Worm (Caenorhabditis elegans): ENCODE results near the gene nhr-27.

Gene nhr-27

DNA sequence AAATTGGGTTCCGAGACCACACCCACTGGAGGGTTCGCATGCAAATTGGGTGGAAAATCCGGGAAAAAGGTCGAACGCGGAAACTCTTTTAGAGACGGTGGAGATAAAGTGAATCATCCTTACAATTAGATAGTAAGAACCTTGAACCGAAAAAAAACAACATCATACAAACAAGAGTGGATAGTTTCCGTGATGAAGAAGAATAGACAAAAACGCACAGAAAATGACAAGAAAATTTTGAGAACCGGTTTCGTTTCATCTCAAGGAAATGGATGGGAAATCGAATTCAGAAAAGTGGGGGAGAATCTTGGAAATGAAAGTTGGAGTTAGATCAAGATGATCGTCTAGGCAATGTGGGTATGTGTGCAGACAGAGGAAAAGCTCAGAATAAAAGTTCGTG is 7.2 kb upstream of the nhr-27 start:
- TF ChIP-seq unc-62 (GFP tag; optimal IDR thresholded peaks at IDR 0.05) = no peak

DNA sequence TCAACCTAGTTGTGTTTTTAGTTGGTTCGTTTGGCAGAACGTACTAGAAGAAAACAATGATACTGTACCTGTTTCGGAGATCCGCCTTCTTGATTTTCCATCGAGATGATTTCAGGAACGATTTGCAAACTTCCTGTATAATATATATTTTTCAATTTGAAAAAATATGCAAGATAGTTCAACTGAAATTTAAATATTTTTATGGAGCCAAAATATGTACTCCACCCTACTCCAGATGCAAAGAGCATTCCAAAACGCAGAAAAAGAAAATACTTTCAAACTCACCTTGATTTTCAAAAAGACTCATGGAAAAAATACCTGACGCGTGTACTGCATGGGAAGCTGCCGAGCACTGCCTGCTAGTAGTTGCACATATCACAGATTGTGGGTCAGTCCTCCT is 5.4 kb upstream of the nhr-27 start, which contains the start of gene gei-3:
gei-3 (minus strand) TSS at position 101 of the 400 bp plus-strand sequence.
- TF ChIP-seq unc-62 (GFP tag; optimal IDR thresholded peaks at IDR 0.05) = no peak

DNA sequence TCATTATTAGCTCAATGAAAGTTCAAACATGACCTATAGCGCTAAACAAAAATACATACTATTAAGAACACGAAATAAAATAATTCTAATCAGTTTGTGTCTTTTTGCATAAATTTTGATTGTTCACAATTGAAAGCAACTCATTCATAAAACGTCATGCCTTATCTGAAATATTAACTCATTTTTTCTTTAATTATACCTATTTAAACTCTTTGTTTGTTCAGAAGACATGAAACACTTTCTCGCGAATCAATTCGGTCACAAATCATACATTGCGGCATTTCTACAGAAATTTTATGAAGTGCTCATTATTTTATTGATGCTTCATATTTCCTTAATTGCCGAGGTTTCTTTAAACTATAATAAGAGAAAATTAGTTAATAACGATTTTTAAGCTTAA is 1.2 kb downstream of the nhr-27 start:
- TF ChIP-seq unc-62 (GFP tag; optimal IDR thresholded peaks at IDR 0.05) = no peak

DNA sequence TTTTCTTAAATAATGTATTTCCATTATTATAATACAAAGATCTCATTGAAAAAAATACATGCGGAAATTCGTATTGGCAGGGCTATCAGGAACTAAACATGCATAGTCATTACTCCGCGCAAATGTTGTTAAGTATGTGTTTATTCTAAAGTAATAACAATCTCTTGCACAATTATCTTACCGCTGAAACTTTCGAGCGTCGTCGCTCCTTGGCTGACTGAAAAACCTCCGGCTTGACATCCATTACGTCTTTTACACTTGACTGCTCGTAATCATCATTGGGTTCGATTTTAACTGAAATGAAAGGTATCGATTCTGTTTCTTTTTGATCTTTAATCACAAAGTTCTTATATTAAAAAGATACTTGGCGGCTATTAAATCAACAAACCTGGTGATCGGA is 8.3 kb downstream of the nhr-27 start:
- TF ChIP-seq unc-62 (GFP tag; optimal IDR thresholded peaks at IDR 0.05) = no peak

DNA sequence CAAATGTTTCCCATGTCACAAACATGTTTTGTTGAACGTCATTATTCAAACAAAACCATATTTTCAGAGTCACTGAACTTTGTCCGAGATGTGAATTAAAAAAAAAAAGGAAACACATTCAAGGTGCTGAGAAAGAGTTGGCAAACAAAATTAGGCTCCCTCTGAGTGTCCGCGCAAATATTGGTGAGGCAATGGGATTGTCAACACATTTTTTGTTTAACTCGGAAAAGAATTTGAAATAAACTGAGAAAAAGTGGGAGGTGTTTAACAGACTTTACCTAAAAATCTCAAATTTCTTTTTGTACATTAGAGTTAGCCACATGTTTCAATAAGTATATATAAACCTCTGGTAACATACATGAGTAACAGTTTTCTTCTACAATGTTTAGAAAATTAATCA is 14.3 kb downstream of the nhr-27 start, which contains the start of gene abf-6:
abf-6 (plus strand) TSS at position 323 of the 400 bp plus-strand sequence.
- TF ChIP-seq unc-62 (GFP tag; optimal IDR thresholded peaks at IDR 0.05) = no peak

DNA sequence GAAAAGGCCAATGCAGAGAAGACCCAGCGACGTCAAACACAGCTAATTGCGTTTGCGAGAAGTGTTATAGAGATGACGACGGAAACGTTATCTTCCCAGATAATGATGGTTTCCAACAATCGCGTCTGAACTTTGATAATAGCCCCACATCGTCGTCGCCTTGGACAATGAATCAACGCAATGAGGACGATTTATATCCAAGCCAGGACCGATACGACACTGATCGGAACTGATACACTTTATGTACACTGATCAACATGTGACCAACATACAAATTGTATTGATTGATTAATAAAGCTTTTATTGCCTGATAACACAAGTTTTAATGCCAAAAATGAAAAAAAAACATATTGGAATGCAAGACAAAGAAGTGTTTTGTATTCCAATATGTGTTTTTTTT is 15.0 kb downstream of the nhr-27 start:
- TF ChIP-seq unc-62 (GFP tag; optimal IDR thresholded peaks at IDR 0.05) = no peak

DNA sequence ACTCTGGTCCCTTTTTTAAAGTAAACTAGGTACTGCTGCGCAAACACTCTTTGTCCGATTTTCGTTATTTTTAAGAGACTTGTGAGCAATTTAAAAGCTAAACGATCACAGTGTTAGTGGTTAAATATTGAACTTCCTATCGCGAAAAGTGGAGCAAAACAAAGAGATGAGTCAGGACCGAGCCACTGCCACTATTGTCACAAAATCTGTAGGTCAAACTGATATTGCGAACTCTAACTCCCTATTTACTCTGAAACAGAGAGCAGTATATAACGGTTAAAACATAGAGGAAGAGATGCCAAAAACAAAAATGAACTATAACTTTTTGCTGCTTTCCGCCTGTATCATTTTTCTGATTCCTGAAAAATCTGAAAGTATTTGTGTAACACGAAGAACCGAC is 15.6 kb downstream of the nhr-27 start, which contains the start of gene abf-5:
abf-5 (plus strand) TSS at position 301 of the 400 bp plus-strand sequence.
- no peak for TF ChIP-seq unc-62 (GFP tag; optimal IDR thresholded peaks at IDR 0.05)

DNA sequence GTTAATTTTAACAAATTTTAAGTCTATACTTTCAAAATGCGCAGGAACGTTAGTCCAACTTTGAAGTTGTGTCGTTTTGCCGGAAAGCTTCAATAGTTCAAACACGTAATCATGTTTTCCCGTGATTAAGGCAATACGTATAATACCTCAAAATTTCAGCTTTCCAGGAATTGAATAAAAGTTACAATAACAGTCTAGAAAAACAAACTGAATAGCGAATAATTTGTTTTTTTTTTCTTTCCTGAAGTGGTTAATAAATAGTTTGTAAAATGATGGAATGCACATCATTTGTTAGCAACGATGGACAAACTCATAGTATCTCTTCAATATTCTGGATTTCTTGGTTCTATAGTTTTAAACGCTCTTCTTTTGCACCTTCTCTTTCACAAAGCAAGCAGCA is 18.1 kb downstream of the nhr-27 start, which contains the start of gene str-123:
str-123 (plus strand) TSS at position 301 of the 400 bp plus-strand sequence.
- no peak for TF ChIP-seq unc-62 (GFP tag; optimal IDR thresholded peaks at IDR 0.05)

DNA sequence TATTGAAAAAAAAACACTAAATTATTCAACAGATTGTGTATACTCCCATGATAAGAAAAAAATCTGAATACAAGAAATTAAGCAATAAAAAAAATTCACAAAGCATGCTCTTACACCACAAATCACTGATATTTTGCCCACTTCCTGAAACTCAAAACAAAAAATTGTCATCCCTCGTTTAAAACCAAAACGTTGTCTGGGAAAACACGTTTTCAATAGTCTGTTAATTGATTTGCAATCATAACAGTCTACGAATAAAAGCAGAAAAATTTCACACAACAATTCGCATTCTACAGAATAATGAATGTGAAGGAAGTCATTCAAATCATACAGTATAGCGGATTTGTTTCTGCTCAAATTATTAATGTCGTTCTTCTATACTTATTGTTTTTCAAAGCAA is 20.5 kb downstream of the nhr-27 start, which contains the start of gene str-124:
str-124 (plus strand) TSS at position 301 of the 400 bp plus-strand sequence.
- TF ChIP-seq unc-62 (GFP tag; optimal IDR thresholded peaks at IDR 0.05) = no peak

DNA sequence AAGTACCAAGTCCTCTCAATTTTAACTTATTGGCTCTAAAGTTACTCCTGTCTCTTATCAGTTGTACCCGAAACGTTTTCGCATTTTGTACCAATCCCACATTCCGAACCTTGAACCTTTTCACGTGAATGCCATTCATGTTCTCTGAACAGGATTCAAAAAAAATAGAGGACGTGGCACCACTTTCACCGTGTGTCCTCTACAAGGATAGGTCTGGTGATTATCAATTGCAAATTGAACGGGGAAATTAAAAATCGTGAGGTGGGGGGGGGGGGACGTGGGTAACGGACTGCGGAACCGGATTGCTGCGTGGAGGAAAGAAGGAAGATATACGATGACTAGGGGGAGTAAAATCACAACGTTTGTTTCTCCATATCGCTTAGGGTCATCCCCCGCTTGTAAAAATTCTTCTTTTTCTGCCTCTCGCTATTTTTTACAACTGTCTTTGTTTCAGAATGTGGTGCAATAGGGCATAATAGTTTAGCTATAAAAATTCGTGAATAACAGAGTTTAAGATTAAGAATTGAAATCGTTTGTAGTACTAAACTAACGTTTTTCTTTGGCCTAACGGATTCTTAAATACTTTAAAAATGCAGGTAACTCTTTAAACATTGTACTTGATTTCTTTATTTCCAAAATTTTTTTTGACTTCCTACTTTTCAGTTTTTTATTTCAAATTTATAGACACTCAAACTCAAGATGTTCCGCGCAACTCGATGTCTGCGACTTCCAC is 26.2 kb downstream of the nhr-27 start, which contains the start of gene alh-13:
alh-13 (plus strand) TSS at position 683 of the 733 bp plus-strand sequence.
- TF ChIP-seq unc-62 (GFP tag; optimal IDR thresholded peaks at IDR 0.05) = no peak

DNA sequence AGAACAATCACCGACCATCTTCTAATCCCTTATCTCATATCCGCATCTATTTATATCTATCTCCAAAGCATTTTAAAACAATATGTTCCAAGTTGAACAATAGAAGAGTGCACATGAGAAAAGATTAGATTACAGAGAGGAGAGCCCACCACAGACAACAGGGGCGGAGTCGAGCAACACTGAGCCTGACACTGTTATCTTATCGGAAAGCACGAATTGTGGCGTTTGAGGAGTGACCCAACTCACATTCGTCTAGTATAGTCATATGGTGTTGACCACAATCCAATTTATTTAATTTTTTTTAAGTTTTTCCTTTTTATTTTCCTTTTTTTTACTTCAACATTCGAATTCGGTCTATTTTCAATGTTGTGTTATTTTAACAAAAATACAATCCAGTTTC is 27.4 kb downstream of the nhr-27 start:
- no peak for TF ChIP-seq unc-62 (GFP tag; optimal IDR thresholded peaks at IDR 0.05)

DNA sequence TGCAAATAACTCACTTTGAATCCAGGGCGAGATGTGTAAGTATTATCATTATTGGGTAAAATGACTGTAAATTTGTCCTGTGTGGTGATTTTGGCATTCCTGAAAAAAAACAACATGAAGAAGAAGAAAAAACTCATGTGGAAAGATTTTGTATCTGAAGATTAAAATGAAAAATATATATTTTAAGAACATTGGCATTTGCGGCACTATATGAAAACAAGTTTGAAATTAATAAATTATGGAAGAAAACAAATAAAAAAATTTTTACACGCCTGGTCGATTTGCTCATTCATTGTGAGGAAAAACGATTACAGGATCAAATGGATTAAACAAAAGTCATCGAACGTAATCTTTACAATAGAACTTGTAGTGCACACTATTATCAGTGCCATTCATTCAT is 38.4 kb downstream of the nhr-27 start, which contains the start of gene ilc-17.1:
ilc-17.1 (minus strand) TSS at position 101 of the 400 bp plus-strand sequence.
- no peak for TF ChIP-seq unc-62 (GFP tag; optimal IDR thresholded peaks at IDR 0.05)

DNA sequence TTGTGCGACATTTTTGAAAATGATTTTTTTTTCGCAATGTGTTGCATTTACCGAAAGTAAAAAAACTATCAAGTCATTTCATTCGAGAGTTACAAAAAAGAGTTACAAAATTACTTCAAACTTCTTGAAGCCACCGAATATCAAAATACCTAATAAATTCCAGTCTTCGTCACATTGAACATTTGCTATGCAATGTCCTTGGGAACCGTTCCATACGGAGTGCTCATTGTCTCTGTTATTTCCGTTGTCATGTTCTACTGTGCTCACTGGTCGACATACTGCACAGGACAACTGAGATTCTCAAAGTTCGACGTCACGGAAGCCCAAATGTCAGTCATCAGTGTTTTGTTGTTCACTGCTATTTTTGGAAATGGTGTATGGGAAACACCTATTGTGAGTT is 44.1 kb downstream of the nhr-27 start:
- TF ChIP-seq unc-62 (GFP tag; optimal IDR thresholded peaks at IDR 0.05) = no peak

DNA sequence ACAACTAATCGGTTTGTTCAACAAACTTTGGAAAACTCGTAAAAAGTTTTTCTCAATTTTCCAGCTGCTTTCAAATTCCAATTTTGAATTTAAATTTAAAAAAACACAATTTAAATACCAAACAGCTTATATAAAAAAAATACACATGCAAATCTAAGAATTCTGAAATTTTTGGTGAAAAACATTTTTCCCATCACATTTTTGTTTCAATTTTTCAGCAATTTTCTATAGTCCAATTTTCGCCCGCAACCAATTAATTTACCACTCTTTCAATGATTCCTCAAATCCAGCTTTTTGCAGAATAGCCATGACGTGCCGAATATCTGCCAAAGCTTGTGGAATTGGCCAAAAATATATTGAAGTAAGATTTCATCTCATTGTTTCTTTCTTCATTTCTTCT is 46.3 kb downstream of the nhr-27 start, which contains the start of gene cept-1:
cept-1 (plus strand) TSS at position 301 of the 400 bp plus-strand sequence.
- TF ChIP-seq unc-62 (GFP tag; optimal IDR thresholded peaks at IDR 0.05) = no peak

DNA sequence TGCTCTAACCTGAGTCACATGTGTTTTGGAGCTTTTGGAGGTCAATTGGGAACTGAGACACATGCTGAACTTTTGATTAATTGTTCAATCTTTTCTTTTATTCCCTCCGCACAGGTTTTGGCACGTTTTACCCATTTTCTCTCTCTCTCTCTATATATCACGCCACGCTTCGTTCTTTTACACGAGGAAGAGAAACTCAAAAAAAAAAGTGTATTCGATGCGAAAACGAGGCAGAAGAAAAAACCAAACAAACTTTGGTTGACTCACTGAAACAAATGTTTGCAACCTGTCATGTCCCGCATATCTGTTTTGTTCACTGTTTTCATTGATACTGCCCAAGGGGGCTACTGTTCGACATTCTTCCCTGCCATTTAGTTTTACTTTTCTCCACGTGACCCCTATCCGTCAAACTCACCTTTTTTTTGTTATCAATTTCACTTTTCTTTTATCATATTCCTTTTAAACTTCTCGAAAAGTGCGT is 46.8 kb downstream of the nhr-27 start:
- TF ChIP-seq unc-62 (GFP tag; optimal IDR thresholded peaks at IDR 0.05) = no peak

DNA sequence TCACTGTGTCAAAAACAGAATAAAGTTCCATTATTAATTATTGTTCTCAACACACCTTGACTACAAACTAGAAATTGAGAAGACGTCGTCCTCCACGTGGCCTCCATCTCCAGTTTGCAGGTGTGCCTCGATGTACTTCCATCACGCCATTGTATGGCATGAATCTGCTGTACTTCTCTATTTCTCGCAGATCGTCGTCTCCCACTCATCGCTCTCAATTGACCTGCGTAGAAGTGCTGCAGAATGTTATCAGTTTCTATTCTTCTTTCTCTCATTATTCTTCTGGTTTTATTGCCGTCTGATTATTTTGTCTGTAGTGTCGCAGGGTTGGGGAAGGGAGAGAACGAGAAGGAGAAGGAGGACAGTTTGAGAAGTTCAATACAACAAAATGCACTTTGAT is 48.5 kb downstream of the nhr-27 start:
- TF ChIP-seq unc-62 (GFP tag; optimal IDR thresholded peaks at IDR 0.05) = no peak

DNA sequence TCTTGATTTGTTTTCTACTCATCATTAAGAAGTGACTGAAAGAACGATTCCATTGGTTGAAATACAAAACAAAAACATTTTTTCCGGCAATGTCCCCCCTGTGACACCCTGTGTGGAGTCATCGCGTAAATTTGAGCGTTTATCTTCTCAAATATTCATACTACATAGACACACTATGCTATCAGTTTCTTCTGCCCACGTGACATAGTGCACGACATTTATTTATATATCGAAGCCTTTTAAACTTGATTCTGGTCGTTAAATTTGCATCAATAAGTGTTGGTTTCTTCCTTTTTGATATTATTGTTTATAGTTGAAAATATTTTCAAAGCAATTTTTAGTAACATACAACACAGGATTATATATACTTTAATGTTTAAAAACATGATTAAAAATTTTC is 49.1 kb downstream of the nhr-27 start:
- no peak for TF ChIP-seq unc-62 (GFP tag; optimal IDR thresholded peaks at IDR 0.05)

All from whole organism, dauer.